Worm (Caenorhabditis elegans) whole organism, mixed stage, embryonic: ENCODE data around the gene Y39A1A.31.

Source experiments
- ceh-43 ChIP-seq: fragments of 200-800 bp; sonication (Bioruptor generic); optimal IDR thresholded peaks from 2 replicates; lab custom pipeline; 2018; ENCODE audit warnings: mild to moderate bottlenecking, missing genetic modification characterization, moderate library complexity, missing compliant biosample characterization
- drap-1 ChIP-seq: fragments of 200-800 bp; sonication (Bioruptor generic); optimal IDR thresholded peaks from 3 replicates; lab custom pipeline; 2018; ENCODE audit warnings: mild to moderate bottlenecking, missing genetic modification characterization, missing compliant biosample characterization
- ham-2 ChIP-seq: fragments of 200-800 bp; sonication (Bioruptor generic); optimal IDR thresholded peaks from 2 replicates; lab custom pipeline; 2018; ENCODE audit warnings: mild to moderate bottlenecking, missing genetic modification characterization, missing compliant biosample characterization
- mep-1 ChIP-seq: fragments of 150-350 bp; optimal IDR thresholded peaks from 2 replicates; lab custom pipeline; 2017; ENCODE audit warnings: missing biosample characterization, missing genetic modification reagents, missing genetic modification characterization, inconsistent platforms
- nhr-12 ChIP-seq: fragments of 150-350 bp; optimal IDR thresholded peaks from 2 replicates; lab custom pipeline; 2014; ENCODE audit warnings: missing biosample characterization, missing genetic modification characterization
- nhr-2 ChIP-seq: fragments of 150-350 bp; optimal IDR thresholded peaks from 2 replicates; lab custom pipeline; 2014; ENCODE audit warnings: missing biosample characterization, missing genetic modification characterization
- pha-4 ChIP-seq: fragments of 150-350 bp; optimal IDR thresholded peaks from 2 replicates; lab custom pipeline; 2018; ENCODE audit warnings: missing biosample characterization, missing genetic modification reagents, missing genetic modification characterization
- unc-39 ChIP-seq: fragments of 150-350 bp; optimal IDR thresholded peaks from 2 replicates; lab custom pipeline; 2014; ENCODE audit warnings: missing biosample characterization, missing genetic modification characterization
- unc-62 ChIP-seq: fragments of 150-350 bp; optimal IDR thresholded peaks from 2 replicates; lab custom pipeline; 2014; ENCODE audit warnings: missing biosample characterization, missing genetic modification reagents, missing genetic modification characterization
- ztf-11 ChIP-seq: fragments of 150-350 bp; optimal IDR thresholded peaks from 2 replicates; lab custom pipeline; 2014; ENCODE audit warnings: missing biosample characterization, missing genetic modification characterization

ce11 chrIII:10691019-10691418, 2.1 kb upstream of the Y39A1A.31 start, which contains the start of gene Y39A1A.17:
- no peak for TF ChIP-seq ham-2 (GFP tag; lab: Kevin White, UChicago)
- no peak for TF ChIP-seq unc-62 (GFP tag; lab: Kevin White, UChicago)
- no peak for TF ChIP-seq ceh-43 (GFP tag; lab: Kevin White, UChicago)
- no peak for TF ChIP-seq ztf-11
- no peak for TF ChIP-seq nhr-12 (tag; lab: Kevin White, UChicago)
- no peak for TF ChIP-seq drap-1 (GFP tag; lab: Kevin White, UChicago)
- TF ChIP-seq nhr-2, result no peak
- TF ChIP-seq pha-4 (tag; lab: Kevin White, UChicago), result no peak
- no peak for TF ChIP-seq unc-39 (tag; lab: Kevin White, UChicago)
- no peak for TF ChIP-seq mep-1
